Fruit fly (Drosophila melanogaster) whole organism: ENCODE measurements around the gene Gr64b.
A peak's percentile ranks its signal among the peaks of the same experiment; 100 is the strongest.

ENCODE experiments used
- CG8478 ChIP-seq: fragments of >200 bp; optimal IDR thresholded peaks from 2 replicates; lab custom pipeline; 2018; ENCODE audit warnings: inconsistent platforms
- Dll ChIP-seq: fragments of >200 bp; optimal IDR thresholded peaks from 2 replicates; lab custom pipeline; 2017
- EcR ChIP-seq, 2 experiments: fragments of >200 bp; optimal IDR thresholded peaks; 2 replicates each; lab custom pipeline; 2017; ENCODE audit warnings: missing biosample characterization in 2 of 2, missing genetic modification characterization in 2 of 2, missing genetic modification reagents in 2 of 2
- pan ChIP-seq: fragments of >200 bp; optimal IDR thresholded peaks from 2 replicates; lab custom pipeline; 2017
- psq ChIP-seq: fragments of >200 bp; optimal IDR thresholded peaks from 2 replicates; lab custom pipeline; 2017
- usp ChIP-seq: fragments of >200 bp; optimal IDR thresholded peaks from 2 replicates; lab custom pipeline; 2017; ENCODE audit warnings: missing biosample characterization, missing genetic modification characterization, mixed read lengths

Gene Gr64b

dm6 chr3L:4055438-4055962 is 27.1 kb downstream of the Gr64b start:
- TF ChIP-seq usp (GFP tag; lab: Kevin White, UChicago): no peak
- no peak for TF ChIP-seq pan (lab: Kevin White, UChicago)
- no peak for TF ChIP-seq CG8478 (lab: Kevin White, UChicago)
- no peak for TF ChIP-seq psq (lab: Kevin White, UChicago)
- no peak for TF ChIP-seq EcR (GFP tag; optimal IDR thresholded peaks at IDR 0.05; lab: Kevin White, UChicago)
- TF ChIP-seq Dll (lab: Kevin White, UChicago): no peak

dm6 chr3L:4056812-4057211 is 28.4 kb downstream of the Gr64b start:
- TF ChIP-seq usp (GFP tag; lab: Kevin White, UChicago) (no peak), EcR (GFP tag; optimal IDR thresholded peaks at IDR 0.05; lab: Kevin White, UChicago) (no peak), psq (lab: Kevin White, UChicago) (no peak)

dm6 chr3L:4059293-4059820 is 31.0 kb downstream of the Gr64b start, which contains the start of gene Ugt305A1:
Gene Ugt305A1, plus strand, starts transcription at chr3L:4059770.
- TF ChIP-seq EcR (GFP tag; optimal IDR thresholded peaks at IDR 0.05; lab: Kevin White, UChicago) (no peak), Dll (lab: Kevin White, UChicago) (no peak), psq (lab: Kevin White, UChicago) (no peak), usp (GFP tag; lab: Kevin White, UChicago) (no peak), CG8478 (lab: Kevin White, UChicago) (no peak), pan (lab: Kevin White, UChicago) (no peak)

dm6 chr3L:4061921-4062474 is 33.6 kb downstream of the Gr64b start, which contains the start of gene dib:
Gene dib, plus strand, starts transcription at chr3L:4062292.
- TF ChIP-seq Dll (lab: Kevin White, UChicago) (no peak), psq (lab: Kevin White, UChicago) (no peak), usp (GFP tag; lab: Kevin White, UChicago) (no peak), CG8478 (lab: Kevin White, UChicago) (no peak), EcR (GFP tag; optimal IDR thresholded peaks at IDR 0.05; lab: Kevin White, UChicago) (no peak), pan (lab: Kevin White, UChicago) (no peak)

dm6 chr3L:4068368-4068767 is 40.0 kb downstream of the Gr64b start:
- TF ChIP-seq EcR (GFP tag; optimal IDR thresholded peaks at IDR 0.05; lab: Kevin White, UChicago): no peak
- no peak for TF ChIP-seq psq (lab: Kevin White, UChicago)
- TF ChIP-seq usp (GFP tag; lab: Kevin White, UChicago): no peak
- no peak for TF ChIP-seq Dll (lab: Kevin White, UChicago)
- TF ChIP-seq CG8478 (lab: Kevin White, UChicago): no peak
- TF ChIP-seq pan (lab: Kevin White, UChicago): no peak

dm6 chr3L:4069069-4069468 is 40.7 kb downstream of the Gr64b start, which contains the start of gene CG32259:
Gene CG32259, plus strand, starts transcription at chr3L:4069369.
- TF ChIP-seq pan (lab: Kevin White, UChicago) (no peak), EcR (GFP tag; optimal IDR thresholded peaks at IDR 0.05; lab: Kevin White, UChicago) (no peak), psq (lab: Kevin White, UChicago) (no peak)

- TF ChIP-seq Dll (lab: Kevin White, UChicago) (peak; percentile 81), CG8478 (lab: Kevin White, UChicago) (no peak), pan (lab: Kevin White, UChicago) (peak; percentile 96)
These were observed 42.0 kb downstream of the Gr64b start for dm6 chr3L:4070221-4070995.

- no peak for TF ChIP-seq pan (lab: Kevin White, UChicago)
- TF ChIP-seq usp (GFP tag; lab: Kevin White, UChicago): no peak
- no peak for TF ChIP-seq psq (lab: Kevin White, UChicago)
- TF ChIP-seq EcR (GFP tag; optimal IDR thresholded peaks at IDR 0.05; lab: Kevin White, UChicago): no peak
- TF ChIP-seq CG8478 (lab: Kevin White, UChicago): no peak
- no peak for TF ChIP-seq Dll (lab: Kevin White, UChicago)
These were observed 42.6 kb downstream of the Gr64b start for dm6 chr3L:4070996-4071379.

dm6 chr3L:4071561-4072049 is 43.2 kb downstream of the Gr64b start, which contains the start of gene wit:
Gene wit, minus strand, starts transcription at chr3L:4071717.
- TF ChIP-seq pan (lab: Kevin White, UChicago): no peak
- peak; percentile 65 for TF ChIP-seq psq (lab: Kevin White, UChicago)
- peak; percentile 91 for TF ChIP-seq Dll (lab: Kevin White, UChicago)
- no peak for TF ChIP-seq usp (GFP tag; lab: Kevin White, UChicago)
- TF ChIP-seq CG8478 (lab: Kevin White, UChicago): no peak

dm6 chr3L:4072717-4073116 is 44.3 kb downstream of the Gr64b start:
- TF ChIP-seq Dll (lab: Kevin White, UChicago): no peak

- TF ChIP-seq pan (lab: Kevin White, UChicago): no peak
- no peak for TF ChIP-seq usp (GFP tag; lab: Kevin White, UChicago)
- TF ChIP-seq EcR (GFP tag; optimal IDR thresholded peaks at IDR 0.05; lab: Kevin White, UChicago): no peak
- no peak for TF ChIP-seq Dll (lab: Kevin White, UChicago)
- TF ChIP-seq psq (lab: Kevin White, UChicago): no peak
- TF ChIP-seq CG8478 (lab: Kevin White, UChicago): no peak
These were observed 45.4 kb downstream of the Gr64b start, which contains the start of gene Faa for dm6 chr3L:4073755-4074154. Gene Faa, minus strand, starts transcription at chr3L:4073954.
